Worm (Caenorhabditis elegans) whole organism, early embryonic: ENCODE results near the gene skr-16.

ENCODE experiments used
- B0310.2 ChIP-seq: sonication (generic microtip); optimal IDR thresholded peaks from 2 replicates; lab custom pipeline; 2016; ENCODE audit warnings: mild to moderate bottlenecking, missing genetic modification characterization, missing compliant biosample characterization
- F13C5.2 ChIP-seq: sonication (generic microtip); optimal IDR thresholded peaks from 2 replicates; lab custom pipeline; 2017; ENCODE audit warnings: mild to moderate bottlenecking, missing genetic modification characterization, inconsistent platforms, missing compliant biosample characterization
- aly-1 ChIP-seq: sonication (generic microtip); optimal IDR thresholded peaks from 2 replicates; lab custom pipeline; 2016; ENCODE audit warnings: missing genetic modification characterization, missing compliant biosample characterization
- ama-1 ChIP-seq: fragments of 150-350 bp; optimal IDR thresholded peaks from 2 replicates; lab custom pipeline; 2014
- ceh-13 ChIP-seq: fragments of 200-800 bp; sonication (Bioruptor generic); optimal IDR thresholded peaks from 2 replicates; lab custom pipeline; 2018; ENCODE audit warnings: mild to moderate bottlenecking, missing genetic modification characterization, missing compliant biosample characterization
- ceh-36 ChIP-seq: sonication (generic microtip); optimal IDR thresholded peaks from 2 replicates; lab custom pipeline; 2016; ENCODE audit warnings: missing genetic modification characterization, inconsistent platforms, missing compliant biosample characterization
- ets-7 ChIP-seq: sonication (generic microtip); optimal IDR thresholded peaks from 2 replicates; lab custom pipeline; 2016; ENCODE audit warnings: missing genotype, missing genetic modification characterization, missing compliant biosample characterization
- flt-1 ChIP-seq: fragments of 200-800 bp; sonication (Bioruptor generic); IDR thresholded peaks from 2 replicates; pipeline ENCODE4 v1.3.6; 2022; ENCODE audit warnings: missing genetic modification characterization, missing compliant biosample characterization
- hmbx-1 ChIP-seq: sonication (generic microtip); optimal IDR thresholded peaks from 2 replicates; lab custom pipeline; 2016; ENCODE audit warnings: mild to moderate bottlenecking, missing genetic modification characterization, missing compliant biosample characterization
- hmg-4 ChIP-seq: fragments of 200-800 bp; sonication (Bioruptor generic); optimal IDR thresholded peaks from 2 replicates; lab custom pipeline; 2018; ENCODE audit warnings: mild to moderate bottlenecking, missing genetic modification characterization, missing compliant biosample characterization
- hnd-1 ChIP-seq: sonication (generic microtip); optimal IDR thresholded peaks from 2 replicates; lab custom pipeline; 2016; ENCODE audit warnings: missing genetic modification characterization, missing compliant biosample characterization
- pes-1 ChIP-seq: fragments of 200-800 bp; sonication (Bioruptor generic); IDR thresholded peaks from 2 replicates; pipeline ENCODE4 v1.3.6; 2022; ENCODE audit warnings: missing genetic modification reagents, missing genetic modification characterization, missing compliant biosample characterization
- scrt-1 ChIP-seq: fragments of 200-800 bp; sonication (Bioruptor generic); IDR thresholded peaks from 2 replicates; pipeline ENCODE4 v1.3.6; 2022; ENCODE audit warnings: missing genetic modification characterization, missing compliant biosample characterization
- sea-1 ChIP-seq: fragments of 200-800 bp; sonication (Bioruptor generic); conservative IDR thresholded peaks from 2 replicates; pipeline ENCODE4 v1.3.6; 2022; ENCODE audit warnings: missing genetic modification characterization, missing compliant biosample characterization
- tbx-11 ChIP-seq: fragments of 200-800 bp; sonication (Bioruptor generic); IDR thresholded peaks from 2 replicates; pipeline ENCODE4 v1.3.6; 2022; ENCODE audit warnings: missing genetic modification characterization, missing compliant biosample characterization
- tbx-37 ChIP-seq: fragments of 200-800 bp; sonication (Bioruptor generic); conservative IDR thresholded peaks from 2 replicates; pipeline ENCODE4 v1.3.6; 2022; ENCODE audit warnings: missing genetic modification reagents, missing genetic modification characterization, missing compliant biosample characterization
- tra-4 ChIP-seq: sonication (generic microtip); optimal IDR thresholded peaks from 2 replicates; lab custom pipeline; 2017; ENCODE audit warnings: missing genetic modification characterization, missing compliant biosample characterization

The skr-16 gene

DNA sequence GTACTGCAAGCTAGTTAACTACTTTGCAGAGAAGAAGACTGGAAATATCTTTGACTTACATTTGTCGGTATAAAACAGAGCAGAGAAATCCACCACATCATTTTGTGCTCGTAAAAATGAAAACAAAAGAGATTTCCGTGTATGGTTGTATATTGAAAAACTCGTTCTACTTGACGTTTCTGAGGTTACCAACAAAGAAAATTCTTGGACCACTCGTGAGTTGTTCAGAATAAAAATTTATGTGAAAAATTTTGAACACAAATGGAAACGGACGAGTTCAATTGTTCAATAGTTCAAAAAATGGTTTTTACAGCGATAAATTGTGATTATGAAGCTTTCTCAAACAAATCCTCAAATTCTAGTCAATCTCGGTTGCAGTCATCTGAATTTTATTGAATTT, 16.1 kb downstream of the skr-16 start, which contains the start of gene clec-179:
clec-179 (minus strand) TSS at position 101 of the 400 bp plus-strand sequence.
- TF ChIP-seq ama-1 (lab: Kevin White, UChicago), result no peak
- TF ChIP-seq ceh-36, result no peak
- TF ChIP-seq tbx-37 (GFP tag; lab: Robert Waterston, UW), result no peak
- no peak for TF ChIP-seq F13C5.2 (tag; lab: Kevin White, UChicago)
- no peak for TF ChIP-seq flt-1 (GFP tag; lab: Robert Waterston, UW)
- no peak for TF ChIP-seq hmbx-1 (tag; lab: Kevin White, UChicago)
- TF ChIP-seq scrt-1 (GFP tag; lab: Robert Waterston, UW), result no peak
- no peak for TF ChIP-seq aly-1 (tag; lab: Kevin White, UChicago)
- TF ChIP-seq ceh-13 (GFP tag; lab: Kevin White, UChicago), result no peak
- no peak for TF ChIP-seq hnd-1
- no peak for TF ChIP-seq ets-7

DNA sequence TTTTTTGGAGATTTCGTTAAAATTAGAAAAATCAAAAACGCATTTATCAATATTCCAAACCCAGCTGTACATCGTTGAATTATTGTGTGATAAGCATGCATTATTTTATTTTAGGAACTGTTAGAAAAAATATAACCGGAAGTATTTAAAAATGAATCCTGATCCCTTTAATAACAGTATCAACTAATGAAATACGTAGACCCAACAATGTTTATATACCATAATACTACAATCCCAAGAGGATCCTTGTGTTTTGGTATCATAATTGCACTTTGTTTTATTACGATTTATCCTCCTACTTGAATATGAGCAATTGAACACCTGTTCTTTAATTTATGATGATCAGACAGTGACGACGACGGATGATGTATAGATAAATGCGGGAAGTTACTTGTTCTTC, 18.2 kb downstream of the skr-16 start, which contains the start of gene str-249:
str-249 (minus strand) TSS at position 101 of the 400 bp plus-strand sequence.
- TF ChIP-seq pes-1 (GFP tag; lab: Robert Waterston, UW), result no peak
- no peak for TF ChIP-seq B0310.2 (tag; lab: Kevin White, UChicago)
- TF ChIP-seq flt-1 (GFP tag; lab: Robert Waterston, UW), result no peak

DNA sequence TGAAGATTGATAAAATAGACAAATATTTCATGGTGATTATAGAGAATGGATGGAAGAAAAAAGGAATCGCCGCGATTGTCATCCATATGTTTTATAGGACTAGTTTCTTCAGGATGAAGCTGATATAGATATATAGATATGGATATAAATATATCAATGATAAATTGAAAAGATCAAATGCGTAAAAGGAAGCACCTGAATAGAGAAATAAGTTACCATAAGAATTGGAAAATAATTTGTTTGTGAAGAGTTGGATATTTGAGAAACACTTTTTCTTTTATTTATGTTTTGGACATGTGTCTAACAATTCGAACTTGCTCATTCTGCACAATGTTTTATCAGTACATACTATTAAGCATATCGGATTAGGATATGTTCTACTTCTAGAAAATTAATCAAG, 19.5 kb downstream of the skr-16 start, which contains the start of gene C42D4.13:
C42D4.13 (minus strand) TSS at position 101 of the 400 bp plus-strand sequence.
- TF ChIP-seq tbx-37 (GFP tag; lab: Robert Waterston, UW) (no peak), ceh-13 (GFP tag; lab: Kevin White, UChicago) (no peak), B0310.2 (tag; lab: Kevin White, UChicago) (no peak), ceh-36 (no peak)

DNA sequence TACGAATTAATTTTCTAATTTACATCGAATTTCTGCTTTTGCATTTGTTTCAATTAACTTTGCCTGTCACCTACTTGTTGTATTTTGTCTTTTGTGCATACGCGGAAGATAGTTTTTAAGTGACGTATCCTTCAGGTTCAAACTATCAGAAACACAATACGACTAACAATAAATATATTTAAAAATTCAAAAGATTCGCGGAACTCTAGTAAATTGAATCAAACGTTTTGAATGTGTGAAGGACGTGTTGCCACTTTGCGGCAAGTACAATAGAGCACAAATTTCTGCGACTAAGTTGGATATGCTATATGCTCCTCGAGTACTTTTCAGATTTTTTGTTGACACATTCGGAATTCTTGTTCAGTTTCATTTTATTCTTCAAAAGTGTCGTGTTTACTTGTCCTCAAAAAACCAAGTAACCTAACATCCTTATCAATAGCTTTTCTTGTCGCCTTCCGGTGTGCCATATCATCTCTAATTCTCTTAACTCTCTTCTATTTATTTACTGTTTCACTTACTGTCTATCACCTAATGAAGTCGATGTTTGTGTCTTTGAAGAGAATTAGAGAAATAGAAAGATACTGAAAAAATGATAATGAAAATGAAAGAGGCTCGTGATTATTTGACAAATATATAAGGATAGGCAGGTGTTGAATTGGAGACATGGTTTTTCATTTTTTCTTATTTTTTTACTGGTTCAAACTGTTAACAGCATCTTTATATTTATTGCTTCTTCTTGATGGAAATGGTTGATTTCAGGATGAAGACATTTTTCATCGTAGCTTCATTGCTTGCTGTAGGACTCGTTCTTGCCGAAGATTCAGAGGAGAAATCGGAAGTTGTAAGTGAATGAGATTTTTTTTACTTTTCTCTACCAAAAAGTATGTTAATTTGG, 20.3 kb downstream of the skr-16 start, which contains the start of gene srlf-7:
srlf-7 (plus strand) TSS at position 760 of the 895 bp plus-strand sequence.
- no peak for TF ChIP-seq B0310.2 (tag; lab: Kevin White, UChicago)
- no peak for TF ChIP-seq ceh-36
- no peak for TF ChIP-seq scrt-1 (GFP tag; lab: Robert Waterston, UW)
- TF ChIP-seq hmbx-1 (tag; lab: Kevin White, UChicago), result no peak
- TF ChIP-seq hnd-1, result no peak
- TF ChIP-seq tbx-37 (GFP tag; lab: Robert Waterston, UW), result no peak

DNA sequence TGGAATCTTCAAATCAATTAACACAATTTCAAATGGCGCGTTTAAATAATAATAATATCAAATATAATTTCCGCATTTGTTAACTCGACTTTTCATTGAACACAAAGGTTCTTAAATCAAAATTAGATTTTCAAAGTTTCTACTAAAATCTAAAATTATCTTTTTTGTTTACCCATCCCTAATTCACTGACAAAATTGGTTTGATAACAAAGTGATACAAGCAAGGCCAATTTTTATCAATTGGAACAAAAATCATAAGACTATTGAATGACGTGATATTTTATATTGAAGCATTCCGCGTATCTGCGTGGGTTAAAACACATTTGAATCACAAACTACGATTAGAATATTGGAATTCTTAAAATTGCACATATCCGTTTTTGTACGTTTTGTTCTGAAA, 21.9 kb downstream of the skr-16 start:
- no peak for TF ChIP-seq pes-1 (GFP tag; lab: Robert Waterston, UW)
- no peak for TF ChIP-seq hmbx-1 (tag; lab: Kevin White, UChicago)
- TF ChIP-seq tra-4 (tag; lab: Kevin White, UChicago), result no peak
- TF ChIP-seq sea-1 (GFP tag; lab: Robert Waterston, UW), result no peak

DNA sequence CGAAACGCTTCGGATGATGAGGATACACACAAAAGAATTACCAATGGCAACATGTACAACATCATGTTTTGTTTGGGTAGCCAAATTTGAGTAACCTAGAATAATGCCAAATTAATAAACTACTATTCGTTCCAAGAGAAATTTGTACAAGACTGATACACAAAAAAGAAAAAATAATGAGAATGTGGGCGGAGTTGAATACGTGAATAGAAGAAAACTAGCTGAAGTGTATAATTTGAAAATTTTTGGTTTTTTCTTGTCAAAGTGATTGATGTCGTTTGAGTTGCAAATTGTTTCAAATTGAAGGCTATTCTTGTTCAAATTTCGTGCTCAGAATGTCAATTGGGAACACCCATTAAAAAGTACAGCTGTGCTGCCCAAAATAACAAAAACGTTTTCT, 23.2 kb downstream of the skr-16 start, which contains the start of gene R13A1.5:
R13A1.5 (minus strand) TSS at position 101 of the 400 bp plus-strand sequence.
- TF ChIP-seq pes-1 (GFP tag; lab: Robert Waterston, UW) (no peak), sea-1 (GFP tag; lab: Robert Waterston, UW) (no peak), B0310.2 (tag; lab: Kevin White, UChicago) (no peak), ets-7 (no peak), ceh-13 (GFP tag; lab: Kevin White, UChicago) (no peak), F13C5.2 (tag; lab: Kevin White, UChicago) (no peak), ama-1 (lab: Kevin White, UChicago) (no peak), tbx-37 (GFP tag; lab: Robert Waterston, UW) (no peak), scrt-1 (GFP tag; lab: Robert Waterston, UW) (no peak), flt-1 (GFP tag; lab: Robert Waterston, UW) (no peak), tbx-11 (GFP tag; lab: Robert Waterston, UW) (no peak), hnd-1 (no peak)

DNA sequence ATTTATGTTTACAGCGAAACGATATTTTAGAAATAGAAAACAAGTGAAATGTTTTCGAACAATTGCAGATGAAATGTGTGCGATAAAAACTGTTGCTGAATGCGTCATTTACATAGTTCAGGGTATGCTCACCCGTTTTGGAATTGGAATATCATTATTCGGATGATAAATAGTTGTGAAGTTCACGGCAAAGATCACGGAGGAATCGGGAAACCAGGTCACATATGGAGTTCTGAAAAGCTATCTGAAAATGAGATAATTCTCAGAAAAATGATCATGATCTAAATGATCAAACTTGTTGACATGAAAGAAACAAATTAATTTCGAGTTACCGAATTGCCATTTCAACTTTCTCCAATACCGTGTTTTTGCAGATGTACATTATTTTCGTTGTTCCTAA, 27.2 kb downstream of the skr-16 start, which contains the start of gene best-16:
best-16 (minus strand) TSS at position 101 of the 400 bp plus-strand sequence.
- no peak for TF ChIP-seq ama-1 (lab: Kevin White, UChicago)
- no peak for TF ChIP-seq hmg-4
- no peak for TF ChIP-seq tbx-37 (GFP tag; lab: Robert Waterston, UW)

DNA sequence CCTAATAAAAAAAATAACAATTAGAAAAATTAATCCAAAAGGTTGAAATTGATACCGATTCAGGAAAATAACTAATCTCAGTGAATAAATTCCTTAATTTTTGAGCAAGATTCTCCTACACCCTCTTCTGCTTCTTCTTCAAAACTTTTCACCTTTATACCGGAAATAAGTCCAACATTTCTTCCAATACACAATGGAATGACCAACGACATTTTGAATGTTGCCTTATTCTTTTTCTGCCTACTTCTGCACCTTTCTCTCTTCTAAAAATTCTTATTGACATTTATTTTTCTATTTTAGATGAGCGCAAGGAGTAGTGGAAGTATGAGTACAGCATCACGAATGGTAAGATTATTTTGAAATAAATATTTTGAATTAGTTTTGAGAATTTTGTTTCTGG, 28.3 kb downstream of the skr-16 start, which contains the start of gene unc-8:
unc-8 (plus strand) TSS at position 301 of the 400 bp plus-strand sequence.
- TF ChIP-seq aly-1 (tag; lab: Kevin White, UChicago), result no peak
- TF ChIP-seq tbx-11 (GFP tag; lab: Robert Waterston, UW), result no peak
- no peak for TF ChIP-seq sea-1 (GFP tag; lab: Robert Waterston, UW)
- TF ChIP-seq pes-1 (GFP tag; lab: Robert Waterston, UW), result no peak
- TF ChIP-seq ets-7, result no peak
- no peak for TF ChIP-seq hnd-1
